Worm (Caenorhabditis elegans): ENCODE results near the gene F45D3.3.

ce11 chrV:12588030-12588429 lies 37.8 kb upstream of the F45D3.3 start, which contains the start of gene C14C10.1:
- TF ChIP-seq snpc-4 (tag; optimal IDR thresholded peaks at IDR 0.05) (no peak), nhr-76 (tag; optimal IDR thresholded peaks at IDR 0.05) (no peak), nhr-12 (tag; optimal IDR thresholded peaks at IDR 0.05) (no peak), mep-1 (tag; optimal IDR thresholded peaks at IDR 0.05) (no peak), mab-5 (tag; optimal IDR thresholded peaks at IDR 0.05) (no peak), M03D4.4 (tag; optimal IDR thresholded peaks at IDR 0.05) (no peak), drap-1 (GFP tag; optimal IDR thresholded peaks at IDR 0.05) (no peak), unc-62 (GFP tag; optimal IDR thresholded peaks at IDR 0.05) (no peak), nhr-28 (tag; optimal IDR thresholded peaks at IDR 0.05) (no peak), unc-39 (tag; optimal IDR thresholded peaks at IDR 0.05) (no peak), ces-1 (GFP tag; optimal IDR thresholded peaks at IDR 0.05) (no peak), blmp-1 (tag; optimal IDR thresholded peaks at IDR 0.05) (no peak), ham-2 (GFP tag; optimal IDR thresholded peaks at IDR 0.05) (no peak), elt-3 (tag; optimal IDR thresholded peaks at IDR 0.05) (no peak)

All from whole organism, mixed stage, embryonic.